Worm (Caenorhabditis elegans) whole organism, mixed stage, embryonic: Measurements from ENCODE around the gene C26E6.1.
A peak's percentile ranks its signal among the peaks of the same experiment; 100 is the strongest.

Experiments
- M03D4.4 ChIP-seq: sonication (generic microtip); optimal IDR thresholded peaks from 2 replicates; lab custom pipeline; 2017; ENCODE audit warnings: mild to moderate bottlenecking, missing genetic modification characterization, missing compliant biosample characterization
- bed-3 ChIP-seq: fragments of 200-800 bp; sonication (Bioruptor generic); optimal IDR thresholded peaks from 3 replicates; lab custom pipeline; 2018; ENCODE audit warnings: mild to moderate bottlenecking, missing genetic modification characterization, moderate library complexity, missing compliant biosample characterization
- blmp-1 ChIP-seq: fragments of 150-350 bp; optimal IDR thresholded peaks from 2 replicates; lab custom pipeline; 2014; ENCODE audit warnings: missing biosample characterization, missing genetic modification characterization
- ceh-39 ChIP-seq: fragments of 150-350 bp; optimal IDR thresholded peaks from 2 replicates; lab custom pipeline; 2014; ENCODE audit warnings: missing biosample characterization, missing genetic modification characterization
- ceh-43 ChIP-seq: fragments of 200-800 bp; sonication (Bioruptor generic); optimal IDR thresholded peaks from 2 replicates; lab custom pipeline; 2018; ENCODE audit warnings: mild to moderate bottlenecking, missing genetic modification characterization, moderate library complexity, missing compliant biosample characterization
- ceh-83 ChIP-seq: fragments of 200-800 bp; sonication (Bioruptor generic); optimal IDR thresholded peaks from 2 replicates; lab custom pipeline; 2018; ENCODE audit warnings: mild to moderate bottlenecking, missing genetic modification characterization, missing compliant biosample characterization
- ces-1 ChIP-seq: fragments of 150-350 bp; optimal IDR thresholded peaks from 2 replicates; lab custom pipeline; 2014; ENCODE audit warnings: missing biosample characterization, missing genetic modification reagents, missing genetic modification characterization
- cnd-1 ChIP-seq: fragments of 200-800 bp; sonication (Bioruptor generic); optimal IDR thresholded peaks from 2 replicates; lab custom pipeline; 2018; ENCODE audit warnings: mild to moderate bottlenecking, missing genetic modification characterization, missing compliant biosample characterization
- drap-1 ChIP-seq: fragments of 200-800 bp; sonication (Bioruptor generic); optimal IDR thresholded peaks from 3 replicates; lab custom pipeline; 2018; ENCODE audit warnings: mild to moderate bottlenecking, missing genetic modification characterization, missing compliant biosample characterization
- elt-1 ChIP-seq: sonication (generic microtip); optimal IDR thresholded peaks from 2 replicates; lab custom pipeline; 2017; ENCODE audit warnings: missing genetic modification characterization, mild to moderate bottlenecking, missing compliant biosample characterization, antibody characterized with exemption, moderate library complexity, borderline replicate concordance; ENCODE audit not compliant: insufficient read depth
- elt-3 ChIP-seq: fragments of 150-350 bp; optimal IDR thresholded peaks from 2 replicates; lab custom pipeline; 2014; ENCODE audit warnings: missing biosample characterization, missing genetic modification characterization
- flh-1 ChIP-seq: fragments of 200-800 bp; sonication (Bioruptor generic); optimal IDR thresholded peaks from 2 replicates; lab custom pipeline; 2018; ENCODE audit warnings: mild to moderate bottlenecking, missing genetic modification characterization, moderate library complexity, missing compliant biosample characterization
- ham-2 ChIP-seq: fragments of 200-800 bp; sonication (Bioruptor generic); optimal IDR thresholded peaks from 2 replicates; lab custom pipeline; 2018; ENCODE audit warnings: mild to moderate bottlenecking, missing genetic modification characterization, missing compliant biosample characterization
- hlh-1 ChIP-seq: fragments of 150-350 bp; optimal IDR thresholded peaks from 2 replicates; lab custom pipeline; 2014; ENCODE audit warnings: missing biosample characterization, missing genetic modification reagents, missing genetic modification characterization
- lin-13 ChIP-seq: fragments of 150-350 bp; optimal IDR thresholded peaks from 2 replicates; lab custom pipeline; 2014; ENCODE audit warnings: missing biosample characterization, missing genetic modification characterization
- lin-32 ChIP-seq: fragments of 200-800 bp; sonication (Bioruptor generic); optimal IDR thresholded peaks from 2 replicates; lab custom pipeline; 2018; ENCODE audit warnings: mild to moderate bottlenecking, missing genetic modification characterization, missing compliant biosample characterization
- lsy-2 ChIP-seq: fragments of 150-350 bp; optimal IDR thresholded peaks from 2 replicates; lab custom pipeline; 2014; ENCODE audit warnings: missing biosample characterization, missing genetic modification characterization
- mab-5 ChIP-seq: fragments of 150-350 bp; optimal IDR thresholded peaks from 2 replicates; lab custom pipeline; 2014; ENCODE audit warnings: missing biosample characterization, missing genetic modification characterization
- mep-1 ChIP-seq: fragments of 150-350 bp; optimal IDR thresholded peaks from 2 replicates; lab custom pipeline; 2017; ENCODE audit warnings: missing biosample characterization, missing genetic modification reagents, missing genetic modification characterization, inconsistent platforms
- mls-2 ChIP-seq: sonication (generic microtip); optimal IDR thresholded peaks from 2 replicates; lab custom pipeline; 2016; ENCODE audit warnings: mild to moderate bottlenecking, missing genetic modification characterization, moderate library complexity, missing compliant biosample characterization
- nhr-12 ChIP-seq: fragments of 150-350 bp; optimal IDR thresholded peaks from 2 replicates; lab custom pipeline; 2014; ENCODE audit warnings: missing biosample characterization, missing genetic modification characterization
- nhr-2 ChIP-seq: fragments of 150-350 bp; optimal IDR thresholded peaks from 2 replicates; lab custom pipeline; 2014; ENCODE audit warnings: missing biosample characterization, missing genetic modification characterization
- nhr-237 ChIP-seq: fragments of 150-350 bp; optimal IDR thresholded peaks from 2 replicates; lab custom pipeline; 2014; ENCODE audit warnings: missing biosample characterization, missing genetic modification characterization
- nhr-28 ChIP-seq: fragments of 150-350 bp; optimal IDR thresholded peaks from 2 replicates; lab custom pipeline; 2014; ENCODE audit warnings: missing biosample characterization, missing genetic modification characterization
- nhr-76 ChIP-seq: sonication (generic microtip); optimal IDR thresholded peaks from 2 replicates; lab custom pipeline; 2017; ENCODE audit warnings: missing biosample characterization, missing genetic modification characterization
- pha-4 ChIP-seq: fragments of 150-350 bp; optimal IDR thresholded peaks from 2 replicates; lab custom pipeline; 2018; ENCODE audit warnings: missing biosample characterization, missing genetic modification reagents, missing genetic modification characterization
- sem-2 ChIP-seq: fragments of 200-800 bp; sonication (Bioruptor generic); optimal IDR thresholded peaks from 2 replicates; lab custom pipeline; 2018; ENCODE audit warnings: mild to moderate bottlenecking, missing genetic modification characterization, missing compliant biosample characterization
- snpc-4 ChIP-seq: fragments of 150-350 bp; optimal IDR thresholded peaks from 2 replicates; lab custom pipeline; 2014; ENCODE audit warnings: missing biosample characterization, missing genetic modification characterization
- sptf-1 ChIP-seq: sonication (generic microtip); optimal IDR thresholded peaks from 2 replicates; lab custom pipeline; 2017; ENCODE audit warnings: mild to moderate bottlenecking, missing genetic modification characterization, moderate library complexity, missing compliant biosample characterization
- tbx-8 ChIP-seq: fragments of 200-800 bp; sonication (Bioruptor generic); optimal IDR thresholded peaks from 2 replicates; lab custom pipeline; 2018; ENCODE audit warnings: mild to moderate bottlenecking, missing genetic modification characterization, moderate library complexity, missing compliant biosample characterization
- unc-120 ChIP-seq: sonication (generic microtip); optimal IDR thresholded peaks from 2 replicates; lab custom pipeline; 2017; ENCODE audit warnings: missing genetic modification characterization, missing compliant biosample characterization; ENCODE audit not compliant: poor library complexity, severe bottlenecking
- unc-39 ChIP-seq: fragments of 150-350 bp; optimal IDR thresholded peaks from 2 replicates; lab custom pipeline; 2014; ENCODE audit warnings: missing biosample characterization, missing genetic modification characterization
- unc-62 ChIP-seq: fragments of 150-350 bp; optimal IDR thresholded peaks from 2 replicates; lab custom pipeline; 2014; ENCODE audit warnings: missing biosample characterization, missing genetic modification reagents, missing genetic modification characterization
- zip-8 ChIP-seq: fragments of 150-350 bp; optimal IDR thresholded peaks from 2 replicates; lab custom pipeline; 2014; ENCODE audit warnings: missing biosample characterization, missing genetic modification characterization
- ztf-11 ChIP-seq: fragments of 150-350 bp; optimal IDR thresholded peaks from 2 replicates; lab custom pipeline; 2014; ENCODE audit warnings: missing biosample characterization, missing genetic modification characterization

C26E6.1 gene

DNA sequence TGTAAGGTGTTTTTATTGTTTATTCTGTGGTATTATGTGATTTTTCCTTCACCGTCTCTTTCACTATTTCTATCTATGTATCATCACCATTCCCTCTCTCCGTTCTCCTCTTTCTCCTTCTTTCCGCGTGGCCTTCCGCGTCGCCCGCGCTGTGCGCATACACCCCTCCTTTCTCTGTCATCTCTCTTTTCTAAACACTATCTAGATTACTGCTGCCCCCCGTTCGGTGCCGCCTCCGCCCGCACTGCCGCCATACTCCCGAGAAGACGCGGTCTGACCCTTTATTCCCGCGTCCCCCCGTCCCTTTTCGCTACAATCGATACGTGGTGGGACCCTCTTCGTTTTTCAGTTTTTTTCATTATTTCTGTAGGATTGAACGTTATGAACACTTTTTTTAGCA lies 8.0 kb upstream of the C26E6.1 start:
- no peak for TF ChIP-seq nhr-2 (tag; lab: Kevin White, UChicago)
- TF ChIP-seq lin-32 (GFP tag; lab: Kevin White, UChicago) = no peak
- peak; percentile 51 for TF ChIP-seq mls-2 (tag; lab: Kevin White, UChicago)
- no peak for TF ChIP-seq blmp-1
- no peak for TF ChIP-seq snpc-4 (tag; lab: Kevin White, UChicago)
- no peak for TF ChIP-seq unc-62 (GFP tag; lab: Kevin White, UChicago)
- no peak for TF ChIP-seq tbx-8 (GFP tag; lab: Kevin White, UChicago)
- TF ChIP-seq ham-2 = peak; percentile 61
- TF ChIP-seq hlh-1 (tag; lab: Kevin White, UChicago) = no peak
- no peak for TF ChIP-seq ceh-83
- TF ChIP-seq drap-1 (GFP tag; lab: Kevin White, UChicago) = peak; percentile 7
- TF ChIP-seq nhr-76 (tag; lab: Kevin White, UChicago) = no peak
- no peak for TF ChIP-seq sem-2 (GFP tag; lab: Kevin White, UChicago)
- no peak for TF ChIP-seq ztf-11 (tag; lab: Kevin White, UChicago)
- TF ChIP-seq nhr-12 (tag; lab: Kevin White, UChicago) = no peak
- TF ChIP-seq lsy-2 (tag; lab: Kevin White, UChicago) = no peak
- peak; percentile 31 for TF ChIP-seq flh-1
- TF ChIP-seq M03D4.4 (tag; lab: Kevin White, UChicago) = peak; percentile 44
- TF ChIP-seq nhr-237 = no peak
- peak; percentile 46 for TF ChIP-seq pha-4 (tag; lab: Kevin White, UChicago)
- no peak for TF ChIP-seq mab-5 (tag; lab: Kevin White, UChicago)
- TF ChIP-seq zip-8 (tag; lab: Kevin White, UChicago) = no peak
- TF ChIP-seq ces-1 (GFP tag; lab: Kevin White, UChicago) = no peak
- TF ChIP-seq cnd-1 (tag; lab: Kevin White, UChicago) = no peak
- no peak for TF ChIP-seq bed-3 (GFP tag; lab: Kevin White, UChicago)
- TF ChIP-seq nhr-28 (tag; lab: Kevin White, UChicago) = no peak
- no peak for TF ChIP-seq ceh-39 (tag; lab: Kevin White, UChicago)
- TF ChIP-seq elt-3 (tag; lab: Kevin White, UChicago) = no peak
- TF ChIP-seq elt-1 (tag; lab: Kevin White, UChicago) = no peak
- peak; percentile 49 for TF ChIP-seq sptf-1 (tag; lab: Kevin White, UChicago)
- peak; percentile 46 for TF ChIP-seq mep-1 (tag; lab: Kevin White, UChicago)
- no peak for TF ChIP-seq lin-13 (tag; lab: Kevin White, UChicago)
- TF ChIP-seq ceh-43 = no peak
- TF ChIP-seq unc-120 (tag; lab: Kevin White, UChicago) = peak; percentile 50
- no peak for TF ChIP-seq unc-39 (tag; lab: Kevin White, UChicago)

DNA sequence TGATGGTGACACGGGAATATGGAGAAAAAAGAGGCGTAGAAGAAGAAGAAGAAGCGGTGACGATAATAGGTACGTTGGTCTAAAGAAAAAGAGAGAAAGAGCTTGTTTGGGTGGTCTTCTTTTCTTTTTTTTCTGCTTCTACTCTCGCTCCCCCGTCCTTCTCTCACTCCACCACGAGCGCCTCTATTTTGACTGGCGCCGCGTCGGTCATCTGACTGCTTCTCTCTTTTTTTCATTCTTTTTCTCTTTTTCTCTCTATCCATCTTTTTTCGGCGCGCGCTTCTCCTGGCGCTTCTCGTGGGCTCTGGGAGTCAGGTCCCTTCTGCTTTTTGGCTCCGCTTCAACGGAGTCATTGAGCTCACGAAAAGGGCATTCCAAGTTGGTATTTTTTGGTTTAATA lies 6.3 kb upstream of the C26E6.1 start:
- TF ChIP-seq mls-2 (tag; lab: Kevin White, UChicago) = no peak
- TF ChIP-seq ham-2 = no peak
- no peak for TF ChIP-seq drap-1 (GFP tag; lab: Kevin White, UChicago)
- TF ChIP-seq unc-120 (tag; lab: Kevin White, UChicago) = no peak
- TF ChIP-seq blmp-1 = no peak
- no peak for TF ChIP-seq cnd-1 (tag; lab: Kevin White, UChicago)
- TF ChIP-seq nhr-76 (tag; lab: Kevin White, UChicago) = no peak
- no peak for TF ChIP-seq hlh-1 (tag; lab: Kevin White, UChicago)
- TF ChIP-seq bed-3 (GFP tag; lab: Kevin White, UChicago) = no peak
- no peak for TF ChIP-seq lsy-2 (tag; lab: Kevin White, UChicago)
- no peak for TF ChIP-seq sem-2 (GFP tag; lab: Kevin White, UChicago)

DNA sequence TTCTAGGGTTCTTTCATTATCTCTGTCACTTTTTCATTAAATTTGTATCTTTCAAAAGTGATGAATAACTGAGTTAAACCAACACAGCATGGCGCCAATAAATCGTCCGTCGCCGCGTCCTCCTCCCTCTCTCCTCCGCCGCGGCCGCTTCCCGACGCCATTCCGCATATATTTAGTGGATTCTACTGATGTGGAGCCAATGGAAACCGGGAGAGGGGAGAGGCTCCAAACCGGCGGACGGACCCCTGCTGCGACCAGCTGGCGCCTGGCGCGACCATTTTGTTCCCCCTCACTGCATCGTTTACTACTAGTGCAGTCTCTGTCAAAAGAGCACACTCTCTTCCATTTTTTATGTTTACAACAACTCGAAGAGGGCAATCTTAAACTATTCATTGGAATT lies 5.5 kb upstream of the C26E6.1 start:
- TF ChIP-seq elt-3 (tag; lab: Kevin White, UChicago) (no peak), lsy-2 (tag; lab: Kevin White, UChicago) (no peak), bed-3 (GFP tag; lab: Kevin White, UChicago) (no peak), ham-2 (no peak)

DNA sequence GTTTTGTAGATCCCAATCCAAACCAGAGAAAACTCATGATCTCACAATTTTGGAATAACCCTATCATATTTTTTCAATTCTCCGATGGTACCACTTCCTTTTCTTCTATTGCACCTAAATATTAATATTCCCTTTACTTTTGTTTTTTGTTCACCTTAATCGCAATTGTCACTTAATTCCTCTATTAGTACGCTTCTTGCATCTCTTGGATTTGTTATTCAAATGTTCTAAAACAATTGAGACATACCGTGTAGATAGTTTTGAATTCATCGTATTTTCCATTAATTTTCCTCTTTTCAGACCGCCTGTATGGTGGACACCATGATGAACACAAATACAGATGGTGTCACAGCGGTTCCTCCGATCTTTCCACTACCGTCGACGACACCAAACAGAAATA lies 4.8 kb upstream of the C26E6.1 start, which contains the start of gene flh-2:
TSS of gene flh-2 (plus strand) at position 301 of the 400 bp plus-strand sequence.
- TF ChIP-seq lin-13 (tag; lab: Kevin White, UChicago) (no peak), bed-3 (GFP tag; lab: Kevin White, UChicago) (no peak), cnd-1 (tag; lab: Kevin White, UChicago) (no peak), ceh-83 (no peak), nhr-2 (tag; lab: Kevin White, UChicago) (no peak), nhr-76 (tag; lab: Kevin White, UChicago) (no peak), M03D4.4 (tag; lab: Kevin White, UChicago) (no peak)
